Worm (Caenorhabditis elegans) whole organism, midembryonic: ENCODE results near the gene usp-33.

ENCODE experiments used
- T22C8.4 ChIP-seq: fragments of 200-800 bp; sonication (Bioruptor generic); IDR thresholded peaks from 2 replicates; pipeline ENCODE4 v1.3.6; 2022; ENCODE audit warnings: missing genetic modification characterization, missing compliant biosample characterization
- cog-1 ChIP-seq: sonication (generic microtip); optimal IDR thresholded peaks from 2 replicates; lab custom pipeline; 2016; ENCODE audit warnings: missing genetic modification characterization, missing compliant biosample characterization
- flt-1 ChIP-seq: fragments of 200-800 bp; sonication (Bioruptor generic); IDR thresholded peaks from 2 replicates; pipeline ENCODE4 v1.3.6; 2022; ENCODE audit warnings: missing genetic modification characterization, missing compliant biosample characterization
- klf-2 ChIP-seq: fragments of 200-800 bp; sonication (Bioruptor generic); conservative IDR thresholded peaks from 2 replicates; pipeline ENCODE4 v1.3.6; 2022; ENCODE audit warnings: missing genetic modification reagents, missing genetic modification characterization, missing compliant biosample characterization
- med-1 ChIP-seq: sonication (generic microtip); optimal IDR thresholded peaks from 2 replicates; lab custom pipeline; 2017; ENCODE audit warnings: missing genetic modification characterization, mild to moderate bottlenecking, missing compliant biosample characterization, antibody characterized with exemption, missing genetic modification reagents; ENCODE audit not compliant: insufficient read depth
- ref-1 ChIP-seq: fragments of 200-800 bp; sonication (Bioruptor generic); conservative IDR thresholded peaks from 2 replicates; pipeline ENCODE4 v1.3.6; 2022; ENCODE audit warnings: missing genetic modification reagents, missing genetic modification characterization, missing compliant biosample characterization
- ztf-23 ChIP-seq: fragments of 200-800 bp; sonication (Bioruptor generic); IDR thresholded peaks from 2 replicates; pipeline ENCODE4 v1.3.6; 2022; ENCODE audit warnings: missing genetic modification reagents, missing genetic modification characterization, missing compliant biosample characterization

ce11 chrX:15566640-15567039, 24.5 kb upstream of the usp-33 start:
- TF ChIP-seq ztf-23 = 0 out of 2 replicates have a peak, but pooled peaks have one; percentile 29
- no peak for TF ChIP-seq med-1 (GFP tag; lab: Kevin White, UChicago)
- no peak for TF ChIP-seq T22C8.4 (GFP tag; lab: Robert Waterston, UW)
- 0 out of 2 replicates have a peak, but pooled peaks have one; percentile 42 for TF ChIP-seq flt-1 (GFP tag; lab: Robert Waterston, UW)
- no peak for TF ChIP-seq ref-1 (GFP tag; lab: Robert Waterston, UW)
- TF ChIP-seq cog-1 (tag; lab: Kevin White, UChicago) = no peak
- TF ChIP-seq klf-2 = no peak
